Worm (Caenorhabditis elegans): ENCODE measurements around the gene AH10.2.
A peak's percentile ranks its signal among the peaks of the same experiment; 100 is the strongest.

AH10.2 gene

DNA sequence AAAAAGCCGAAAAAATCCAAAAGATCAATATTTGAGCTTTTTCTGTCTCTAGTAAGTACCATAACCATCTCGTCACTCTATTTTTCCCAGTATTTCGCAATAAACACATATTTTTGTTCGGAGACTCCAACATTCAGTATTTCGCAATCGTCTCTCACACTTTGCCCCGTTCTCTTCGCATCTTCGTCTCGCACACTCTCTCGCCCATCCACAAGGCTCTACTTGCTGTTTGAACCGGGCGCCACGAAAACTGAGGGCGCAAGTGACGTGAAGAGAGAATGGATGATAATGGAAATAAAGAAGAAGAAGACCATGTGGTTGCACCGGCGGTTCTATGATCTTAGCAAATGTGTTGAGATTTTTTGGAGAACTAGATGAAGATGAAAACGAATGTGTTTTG is 43.5 kb downstream of the AH10.2 start (continued):
- TF ChIP-seq xnd-1 (tag; optimal IDR thresholded peaks at IDR 0.05) (no peak), tlf-1 (GFP tag; optimal IDR thresholded peaks at IDR 0.05) (peak; percentile 68), ets-4 (GFP tag; optimal IDR thresholded peaks at IDR 0.05) (peak; percentile 45), F10E7.11 (tag; optimal IDR thresholded peaks at IDR 0.05) (no peak), Y53F4B.3 (GFP tag; IDR thresholded peaks at IDR 0.05) (no peak), lin-40 (tag; optimal IDR thresholded peaks at IDR 0.05) (peak; percentile 90), nhr-120 (GFP tag; IDR thresholded peaks at IDR 0.05) (no peak), T26A5.8 (tag; optimal IDR thresholded peaks at IDR 0.05) (no peak), cebp-2 (GFP tag; IDR thresholded peaks at IDR 0.05) (no peak), F49E8.2 (tag; optimal IDR thresholded peaks at IDR 0.05; ENCODE audit: insufficient read depth) (no peak), mcd-1 (GFP tag; IDR thresholded peaks at IDR 0.05) (peak; percentile 78), attf-6 (GFP tag; IDR thresholded peaks at IDR 0.05) (no peak), somi-1 (GFP tag; optimal IDR thresholded peaks at IDR 0.05) (peak; percentile 94), C06A6.2 (GFP tag; conservative IDR thresholded peaks at IDR 0.05) (peak; percentile 82), F55B11.4 (tag; optimal IDR thresholded peaks at IDR 0.05; ENCODE audit: borderline replicate concordance, insufficient read depth) (no peak), B0019.2 (GFP tag; conservative IDR thresholded peaks at IDR 0.05) (no peak), ztf-28 (GFP tag; IDR thresholded peaks at IDR 0.05) (no peak), zfh-2 (GFP tag; conservative IDR thresholded peaks at IDR 0.05) (peak; percentile 94), ccch-3 (GFP tag; optimal IDR thresholded peaks at IDR 0.05) (no peak), cebp-1 (GFP tag; IDR thresholded peaks at IDR 0.05) (peak; percentile 100), cebp-1 (tag; optimal IDR thresholded peaks at IDR 0.05) (peak; percentile 100), madf-3 (GFP tag; IDR thresholded peaks at IDR 0.05) (no peak), F33H1.4 (GFP tag; IDR thresholded peaks at IDR 0.05) (no peak), gei-17 (GFP tag; optimal IDR thresholded peaks at IDR 0.05) (peak; percentile 66), K12H6.12 (tag; optimal IDR thresholded peaks at IDR 0.05) (peak; percentile 97), dpff-1 (tag; optimal IDR thresholded peaks at IDR 0.05) (no peak), ceh-100 (GFP tag; IDR thresholded peaks at IDR 0.05) (peak; percentile 63), F37B4.10 (GFP tag; IDR thresholded peaks at IDR 0.05) (no peak), ztf-22 (GFP tag; optimal IDR thresholded peaks at IDR 0.05) (peak; percentile 82), nhr-90 (tag; optimal IDR thresholded peaks at IDR 0.05) (peak; percentile 65), snpc-1.3 (tag; optimal IDR thresholded peaks at IDR 0.05; ENCODE audit: insufficient read depth) (peak; percentile 29), ztf-26 (tag; optimal IDR thresholded peaks at IDR 0.05) (peak; percentile 83), pbrm-1 (GFP tag; IDR thresholded peaks at IDR 0.05) (peak; percentile 82), nhr-27 (tag; optimal IDR thresholded peaks at IDR 0.05) (no peak), ZK185.1 (tag; optimal IDR thresholded peaks at IDR 0.05; ENCODE audit: poor library complexity, severe bottlenecking) (peak; percentile 50), hrde-1 (tag; optimal IDR thresholded peaks at IDR 0.05; ENCODE audit: borderline replicate concordance) (no peak), chd-7 (tag; optimal IDR thresholded peaks at IDR 0.05) (peak; percentile 87), hsf-1 (GFP tag; IDR thresholded peaks at IDR 0.05) (peak; percentile 26; the same call in 1 of the 2 replicates), bed-1 (GFP tag; IDR thresholded peaks at IDR 0.05) (no peak), sptf-2 (GFP tag; optimal IDR thresholded peaks at IDR 0.05) (no peak), rpc-1 (optimal IDR thresholded peaks at IDR 0.05) (no peak), rpc-1 (tag; optimal IDR thresholded peaks at IDR 0.05) (no peak), F57A8.1 (GFP tag; optimal IDR thresholded peaks at IDR 0.05) (no peak), aptf-3 (GFP tag; IDR thresholded peaks at IDR 0.05) (no peak), let-526 (GFP tag; IDR thresholded peaks at IDR 0.05) (peak; percentile 76), ceh-58 (GFP tag; IDR thresholded peaks at IDR 0.05) (no peak), mxl-1 (tag; optimal IDR thresholded peaks at IDR 0.05) (no peak), aptf-2 (GFP tag; conservative IDR thresholded peaks at IDR 0.05) (no peak), C17E4.6 (GFP tag; IDR thresholded peaks at IDR 0.05) (no peak), ceh-79 (tag; optimal IDR thresholded peaks at IDR 0.05) (no peak)
